Fruit fly (Drosophila melanogaster) whole organism, prepupa: Measurements from ENCODE around the gene CG11560.

Experiments used
- Blimp-1 ChIP-seq: fragments of 200-800 bp; sonication (Bioruptor generic); optimal IDR thresholded peaks from 3 replicates; lab custom pipeline; 2017; ENCODE audit warnings: missing biosample characterization, missing genetic modification characterization, mild to moderate bottlenecking, moderate library complexity, missing genetic modification reagents
- CG10669 ChIP-seq: fragments of 200-800 bp; sonication (Bioruptor generic); optimal IDR thresholded peaks from 3 replicates; lab custom pipeline; 2018; ENCODE audit warnings: missing biosample characterization, mild to moderate bottlenecking, missing genetic modification characterization, moderate library complexity
- CG11294 ChIP-seq: fragments of 200-800 bp; sonication (Bioruptor generic); IDR thresholded peaks from 2 replicates; pipeline ENCODE4 v1.3.6; 2022; ENCODE audit warnings: missing biosample characterization, missing genetic modification characterization
- CG11762 ChIP-seq: fragments of 200-800 bp; sonication (Bioruptor generic); optimal IDR thresholded peaks from 3 replicates; lab custom pipeline; 2016; ENCODE audit warnings: missing biosample characterization, missing genetic modification characterization; ENCODE audit not compliant: insufficient read depth
- CG11902 ChIP-seq: fragments of 200-800 bp; sonication (Bioruptor generic); optimal IDR thresholded peaks from 3 replicates; lab custom pipeline; 2016; ENCODE audit warnings: missing biosample characterization, missing genetic modification characterization
- CG15336 ChIP-seq: fragments of 200-800 bp; sonication (Bioruptor generic); IDR thresholded peaks from 2 replicates; pipeline ENCODE4 v1.3.6; 2022; ENCODE audit warnings: missing biosample characterization, missing genetic modification characterization
- CG1621 ChIP-seq: fragments of 200-800 bp; sonication (Bioruptor generic); optimal IDR thresholded peaks from 3 replicates; lab custom pipeline; 2018; ENCODE audit warnings: missing biosample characterization, mild to moderate bottlenecking, missing genetic modification characterization
- CG31627 ChIP-seq: fragments of 200-800 bp; sonication (Bioruptor generic); optimal IDR thresholded peaks from 3 replicates; lab custom pipeline; 2016; ENCODE audit warnings: missing biosample characterization, missing genetic modification characterization
- CG32006 ChIP-seq: fragments of 200-800 bp; sonication (Bioruptor generic); optimal IDR thresholded peaks from 3 replicates; lab custom pipeline; 2017; ENCODE audit warnings: missing biosample characterization, mild to moderate bottlenecking, missing genetic modification characterization
- CG3919 ChIP-seq: fragments of 200-800 bp; sonication (Bioruptor generic); optimal IDR thresholded peaks from 3 replicates; lab custom pipeline; 2016; ENCODE audit warnings: missing biosample characterization, missing genetic modification characterization
- CG6163 ChIP-seq: fragments of 200-800 bp; sonication (Bioruptor generic); IDR thresholded peaks from 3 replicates; pipeline ENCODE4 v1.3.6; 2022; ENCODE audit warnings: missing biosample characterization, missing genetic modification characterization
- CG6276 ChIP-seq: fragments of 200-800 bp; sonication (Bioruptor generic); optimal IDR thresholded peaks from 2 replicates; lab custom pipeline; 2017; ENCODE audit warnings: missing biosample characterization, mild to moderate bottlenecking, missing genetic modification characterization
- CG6808 ChIP-seq: fragments of 200-800 bp; sonication (Bioruptor generic); optimal IDR thresholded peaks from 3 replicates; lab custom pipeline; 2017; ENCODE audit warnings: missing biosample characterization, missing genetic modification characterization, mild to moderate bottlenecking, moderate library complexity, missing genetic modification reagents
- CG6854 ChIP-seq: fragments of 200-800 bp; sonication (Bioruptor generic); optimal IDR thresholded peaks from 2 replicates; lab custom pipeline; 2017; ENCODE audit warnings: missing biosample characterization, mild to moderate bottlenecking, missing genetic modification characterization
- CG7368 ChIP-seq: fragments of 200-800 bp; sonication (Bioruptor generic); optimal IDR thresholded peaks from 3 replicates; lab custom pipeline; 2016; ENCODE audit warnings: missing biosample characterization, missing genetic modification characterization
- CG8119 ChIP-seq: fragments of 200-800 bp; sonication (Bioruptor generic); IDR thresholded peaks from 3 replicates; pipeline ENCODE4 v1.3.6; 2022; ENCODE audit warnings: missing biosample characterization, missing genetic modification characterization
- CG8319 ChIP-seq: fragments of 200-800 bp; sonication (Bioruptor generic); optimal IDR thresholded peaks from 3 replicates; lab custom pipeline; 2016; ENCODE audit warnings: missing biosample characterization, missing genetic modification characterization
- CG8632 ChIP-seq: fragments of 200-800 bp; sonication (Bioruptor generic); optimal IDR thresholded peaks from 3 replicates; lab custom pipeline; 2016; ENCODE audit warnings: missing biosample characterization, missing genetic modification characterization
- CG9139 ChIP-seq: fragments of 200-800 bp; sonication (Bioruptor generic); optimal IDR thresholded peaks from 3 replicates; lab custom pipeline; 2017; ENCODE audit warnings: missing biosample characterization, mild to moderate bottlenecking, missing genetic modification characterization
- Eip75B ChIP-seq: fragments of 200-800 bp; sonication (Bioruptor generic); optimal IDR thresholded peaks from 3 replicates; lab custom pipeline; 2016; ENCODE audit warnings: missing biosample characterization, missing genetic modification characterization
- Eip78C ChIP-seq: fragments of 200-800 bp; sonication (Bioruptor generic); peaks from one replicate; lab custom pipeline; 2016; ENCODE audit warnings: missing biosample characterization, missing genetic modification characterization
- Eip93F ChIP-seq: fragments of 200-800 bp; sonication (Bioruptor generic); optimal IDR thresholded peaks from 2 replicates; lab custom pipeline; 2016; ENCODE audit warnings: missing biosample characterization, mild to moderate bottlenecking, missing genetic modification characterization
- Ets21C ChIP-seq: fragments of 200-800 bp; sonication (Bioruptor generic); optimal IDR thresholded peaks from 3 replicates; lab custom pipeline; 2016; ENCODE audit warnings: missing biosample characterization, missing genetic modification characterization
- Ets96B ChIP-seq: fragments of 200-800 bp; optimal IDR thresholded peaks from 2 replicates; lab custom pipeline; 2019; ENCODE audit warnings: missing biosample characterization, mild to moderate bottlenecking, missing genetic modification characterization, moderate library complexity
- Gug ChIP-seq: fragments of 200-800 bp; sonication (Bioruptor generic); IDR thresholded peaks from 2 replicates; pipeline ENCODE4 v1.3.6; 2022; ENCODE audit warnings: missing biosample characterization, missing genetic modification characterization
- Hr39 ChIP-seq: fragments of 200-800 bp; sonication (Bioruptor generic); optimal IDR thresholded peaks from 2 replicates; lab custom pipeline; 2016; ENCODE audit warnings: missing biosample characterization, missing genetic modification characterization
- Hr4 ChIP-seq: fragments of 200-800 bp; sonication (Bioruptor generic); optimal IDR thresholded peaks from 3 replicates; lab custom pipeline; 2016; ENCODE audit warnings: missing biosample characterization, missing genetic modification characterization
- Lpt ChIP-seq: fragments of 200-800 bp; sonication (Bioruptor generic); optimal IDR thresholded peaks from 3 replicates; lab custom pipeline; 2016; ENCODE audit warnings: missing biosample characterization, missing genetic modification characterization
- OdsH ChIP-seq: fragments of 200-800 bp; sonication (Bioruptor generic); optimal IDR thresholded peaks from 3 replicates; lab custom pipeline; 2016; ENCODE audit warnings: missing biosample characterization, missing genetic modification characterization
- Sox14 ChIP-seq: fragments of 200-800 bp; sonication (Bioruptor generic); optimal IDR thresholded peaks from 3 replicates; lab custom pipeline; 2016; ENCODE audit warnings: missing biosample characterization, missing genetic modification characterization
- Sox15 ChIP-seq: fragments of 200-800 bp; sonication (Bioruptor generic); optimal IDR thresholded peaks from 3 replicates; lab custom pipeline; 2016; ENCODE audit warnings: missing biosample characterization, missing genetic modification characterization
- achi ChIP-seq: fragments of 200-800 bp; sonication (Bioruptor generic); optimal IDR thresholded peaks from 3 replicates; lab custom pipeline; 2016; ENCODE audit warnings: missing biosample characterization, missing genetic modification characterization
- acj6 ChIP-seq: fragments of 200-800 bp; sonication (Bioruptor generic); optimal IDR thresholded peaks from 3 replicates; lab custom pipeline; 2016; ENCODE audit warnings: missing biosample characterization, missing genetic modification characterization
- cyc ChIP-seq: fragments of 200-800 bp; sonication (Bioruptor generic); optimal IDR thresholded peaks from 3 replicates; lab custom pipeline; 2016; ENCODE audit warnings: missing biosample characterization, missing genetic modification characterization
- dac ChIP-seq: fragments of 200-800 bp; sonication (Bioruptor generic); optimal IDR thresholded peaks from 2 replicates; lab custom pipeline; 2017; ENCODE audit warnings: missing biosample characterization, mild to moderate bottlenecking, missing genetic modification characterization
- dsx ChIP-seq: fragments of 200-800 bp; optimal IDR thresholded peaks from 3 replicates; lab custom pipeline; 2019; ENCODE audit warnings: missing biosample characterization, mild to moderate bottlenecking, missing genetic modification characterization, moderate library complexity; ENCODE audit not compliant: poor library complexity, severe bottlenecking
- eg ChIP-seq: fragments of 200-800 bp; sonication (Bioruptor generic); IDR thresholded peaks from 3 replicates; pipeline ENCODE4 v1.3.6; 2022; ENCODE audit warnings: missing biosample characterization, missing genetic modification characterization
- esn ChIP-seq: fragments of 200-800 bp; sonication (Bioruptor generic); optimal IDR thresholded peaks from 2 replicates; lab custom pipeline; 2016; ENCODE audit warnings: missing biosample characterization, mild to moderate bottlenecking, missing genetic modification characterization, moderate library complexity
- fd59A ChIP-seq: fragments of 200-800 bp; sonication (Bioruptor generic); optimal IDR thresholded peaks from 2 replicates; lab custom pipeline; 2017; ENCODE audit warnings: missing biosample characterization, mild to moderate bottlenecking, missing genetic modification characterization, missing genetic modification reagents
- fkh ChIP-seq: fragments of 200-800 bp; sonication (Bioruptor generic); optimal IDR thresholded peaks from 3 replicates; lab custom pipeline; 2017; ENCODE audit warnings: missing biosample characterization, mild to moderate bottlenecking, missing genetic modification characterization, moderate library complexity
- lz ChIP-seq: fragments of 200-800 bp; sonication (Bioruptor generic); optimal IDR thresholded peaks from 3 replicates; lab custom pipeline; 2016; ENCODE audit warnings: missing biosample characterization, missing genetic modification characterization
- pdm3 ChIP-seq: fragments of 200-800 bp; sonication (Bioruptor generic); optimal IDR thresholded peaks from 3 replicates; lab custom pipeline; 2016; ENCODE audit warnings: missing biosample characterization, missing genetic modification characterization
- salr ChIP-seq, 2 experiments: fragments of 200-800 bp; sonication (Bioruptor generic); optimal IDR thresholded peaks; 3 replicates each; lab custom pipeline; 2016 to 2018; ENCODE audit warnings: missing biosample characterization in 2 of 2, missing genetic modification characterization in 2 of 2, mild to moderate bottlenecking in 1 of 2
- ss ChIP-seq, 2 experiments: fragments of 200-800 bp; sonication (Bioruptor generic); optimal IDR thresholded peaks; 2 replicates in 1 of 2; 3 replicates in 1 of 2; lab custom pipeline; 2017 to 2018; ENCODE audit warnings: mild to moderate bottlenecking in 2 of 2, missing biosample characterization in 2 of 2, missing genetic modification characterization in 2 of 2, moderate library complexity in 1 of 2
- topi ChIP-seq: fragments of 200-800 bp; sonication (Bioruptor generic); optimal IDR thresholded peaks from 3 replicates; lab custom pipeline; 2016; ENCODE audit warnings: missing biosample characterization, missing genetic modification characterization
- vri ChIP-seq: fragments of 200-800 bp; sonication (Bioruptor generic); optimal IDR thresholded peaks from 3 replicates; lab custom pipeline; 2016; ENCODE audit warnings: missing biosample characterization, mild to moderate bottlenecking, missing genetic modification characterization

The CG11560 gene

DNA sequence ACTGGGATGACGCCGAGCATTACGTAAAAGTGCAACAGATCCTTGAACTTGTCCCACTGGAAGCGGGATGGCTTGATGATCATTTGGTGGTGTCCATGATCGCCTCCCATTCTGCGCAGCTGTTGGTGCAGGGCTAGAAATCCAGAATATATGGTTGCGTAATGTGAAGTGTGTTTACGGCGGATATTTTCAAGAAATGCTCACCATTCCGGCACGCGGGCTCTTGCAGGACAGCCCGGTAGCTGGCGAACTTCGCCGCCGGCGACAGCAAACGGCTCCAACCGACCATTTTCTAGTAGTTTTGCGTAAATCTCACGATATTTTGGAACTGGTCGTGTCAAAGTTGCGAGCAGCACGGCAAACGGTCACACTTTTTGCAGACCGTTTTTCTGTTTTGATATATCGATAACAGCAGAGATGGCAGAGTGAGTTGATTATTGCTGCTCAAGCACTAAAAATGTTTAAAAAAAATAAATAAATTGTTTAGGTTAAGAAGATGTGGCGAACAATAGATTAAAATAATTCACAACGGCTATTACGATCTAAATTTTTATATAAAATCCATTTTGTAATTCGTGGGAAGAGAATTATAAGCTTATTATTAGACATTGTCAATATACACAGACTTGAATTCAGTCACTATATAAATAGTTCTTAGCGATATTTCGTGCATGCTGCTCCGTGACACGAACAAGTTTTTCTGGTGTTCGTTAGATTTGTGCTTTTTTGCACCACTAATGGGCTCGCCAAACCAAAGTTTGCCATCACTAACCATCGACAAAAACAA lies 18.5 kb downstream of the CG11560 start, which contains the start of the genes ND-SGDH and RhoGAP68F (continued):
- TF ChIP-seq vri (GFP tag; lab: Kevin White, UChicago) (peak; percentile 18), lz (peak; percentile 85), CG1621 (tag; lab: Kevin White, UChicago) (peak; percentile 5), CG6854 (GFP tag; lab: Kevin White, UChicago) (no peak), salr (GFP tag; optimal IDR thresholded peaks at IDR 0.05; lab: Kevin White, UChicago) (peak in 1 of 2 experiments; percentile 33), dsx (GFP tag; lab: Kevin White, UChicago) (peak; percentile 66), CG8119 (GFP tag; lab: Robert Waterston, UW) (peak; percentile 59; the same call in 1 of the 3 replicates), CG8319 (peak; percentile 54), CG15336 (GFP tag; lab: Robert Waterston, UW) (peak; percentile 48; the same call in 1 of the 2 replicates), Eip75B (peak; percentile 66), CG6808 (peak; percentile 52), CG9139 (GFP tag; lab: Kevin White, UChicago) (no peak), CG7368 (GFP tag; lab: Kevin White, UChicago) (peak; percentile 43), Ets96B (tag; lab: Kevin White, UChicago) (peak; percentile 64), cyc (GFP tag; lab: Kevin White, UChicago) (peak; percentile 76), Lpt (peak; percentile 28), dac (GFP tag; lab: Kevin White, UChicago) (peak; percentile 4)

DNA sequence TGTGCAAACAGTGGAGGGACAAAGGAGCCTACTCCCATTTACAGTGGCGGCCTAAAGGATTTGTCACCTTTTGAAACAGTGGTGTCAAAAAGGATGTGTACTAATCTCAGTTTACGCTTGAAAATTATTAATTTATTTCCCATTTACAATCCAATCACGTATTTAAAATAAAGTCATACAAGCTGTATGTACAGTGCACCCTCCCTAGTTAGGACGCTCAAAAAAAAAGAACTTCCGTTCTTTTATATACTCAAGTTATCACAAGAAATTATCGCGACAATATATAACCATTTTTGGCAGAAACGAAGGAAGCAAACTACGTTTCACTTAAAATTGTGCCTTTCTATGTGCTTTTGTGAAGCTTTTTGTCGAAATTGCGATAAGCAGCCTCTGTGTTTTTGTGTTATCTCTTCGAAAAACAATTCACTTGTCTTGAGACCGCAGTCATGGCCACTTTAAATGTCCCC lies 19.4 kb downstream of the CG11560 start:
- TF ChIP-seq cyc (GFP tag; lab: Kevin White, UChicago) (peak; percentile 74), ss (GFP tag; optimal IDR thresholded peaks at IDR 0.05; lab: Kevin White, UChicago) (peak; percentile 5 to 27), acj6 (GFP tag; lab: Kevin White, UChicago) (peak; percentile 70), Gug (GFP tag; lab: Robert Waterston, UW) (0 out of 2 replicates have a peak, but pooled peaks have one; percentile 20), esn (GFP tag; lab: Kevin White, UChicago) (peak; percentile 84), fd59A (GFP tag; lab: Kevin White, UChicago) (peak; percentile 34), CG11902 (GFP tag; lab: Kevin White, UChicago) (peak; percentile 44), CG7368 (GFP tag; lab: Kevin White, UChicago) (peak; percentile 63), CG1621 (tag; lab: Kevin White, UChicago) (peak; percentile 6), CG8119 (GFP tag; lab: Robert Waterston, UW) (peak; percentile 41; the same call in 1 of the 3 replicates), salr (GFP tag; optimal IDR thresholded peaks at IDR 0.05; lab: Kevin White, UChicago) (peak; percentile 8 to 67), CG6276 (no peak), Eip78C (peak; percentile 94), CG32006 (GFP tag; lab: Kevin White, UChicago) (no peak), Sox15 (GFP tag; lab: Kevin White, UChicago) (peak; percentile 55), Blimp-1 (GFP tag; lab: Kevin White, UChicago) (no peak), CG8632 (GFP tag; lab: Kevin White, UChicago) (peak; percentile 73), fkh (GFP tag; lab: Kevin White, UChicago) (no peak), vri (GFP tag; lab: Kevin White, UChicago) (no peak), Ets96B (tag; lab: Kevin White, UChicago) (peak; percentile 43), achi (peak; percentile 63), Hr39 (peak; percentile 79), topi (peak; percentile 79), Ets21C (GFP tag; lab: Kevin White, UChicago) (peak; percentile 78), OdsH (GFP tag; lab: Kevin White, UChicago) (peak; percentile 75), CG31627 (GFP tag; lab: Kevin White, UChicago) (peak; percentile 83), CG6163 (GFP tag; lab: Robert Waterston, UW) (peak; percentile 62; the same call in 2 of the 3 replicates), CG9139 (GFP tag; lab: Kevin White, UChicago) (no peak), CG10669 (GFP tag; lab: Kevin White, UChicago) (no peak), Eip93F (GFP tag; lab: Kevin White, UChicago) (peak; percentile 11), CG11294 (GFP tag; lab: Robert Waterston, UW) (0 out of 2 replicates have a peak, but pooled peaks have one; percentile 28), dac (GFP tag; lab: Kevin White, UChicago) (peak; percentile 20), CG11762 (GFP tag; lab: Kevin White, UChicago) (peak; percentile 71), eg (peak; percentile 62; the same call in 1 of the 3 replicates), pdm3 (GFP tag; lab: Kevin White, UChicago) (no peak), Sox14 (GFP tag; lab: Kevin White, UChicago) (peak; percentile 81), Hr4 (peak; percentile 79), CG3919 (GFP tag; lab: Kevin White, UChicago) (no peak)
